Worm (Caenorhabditis elegans) whole organism, midembryonic: ENCODE results near the gene C09E7.8.

Experiments used
- T22C8.4 ChIP-seq: fragments of 200-800 bp; sonication (Bioruptor generic); IDR thresholded peaks from 2 replicates; pipeline ENCODE4 v1.3.6; 2022; ENCODE audit warnings: missing genetic modification characterization, missing compliant biosample characterization
- cog-1 ChIP-seq: sonication (generic microtip); optimal IDR thresholded peaks from 2 replicates; lab custom pipeline; 2016; ENCODE audit warnings: missing genetic modification characterization, missing compliant biosample characterization
- flt-1 ChIP-seq: fragments of 200-800 bp; sonication (Bioruptor generic); IDR thresholded peaks from 2 replicates; pipeline ENCODE4 v1.3.6; 2022; ENCODE audit warnings: missing genetic modification characterization, missing compliant biosample characterization
- klf-2 ChIP-seq: fragments of 200-800 bp; sonication (Bioruptor generic); conservative IDR thresholded peaks from 2 replicates; pipeline ENCODE4 v1.3.6; 2022; ENCODE audit warnings: missing genetic modification reagents, missing genetic modification characterization, missing compliant biosample characterization
- med-1 ChIP-seq: sonication (generic microtip); optimal IDR thresholded peaks from 2 replicates; lab custom pipeline; 2017; ENCODE audit warnings: missing genetic modification characterization, mild to moderate bottlenecking, missing compliant biosample characterization, antibody characterized with exemption, missing genetic modification reagents; ENCODE audit not compliant: insufficient read depth
- ref-1 ChIP-seq: fragments of 200-800 bp; sonication (Bioruptor generic); conservative IDR thresholded peaks from 2 replicates; pipeline ENCODE4 v1.3.6; 2022; ENCODE audit warnings: missing genetic modification reagents, missing genetic modification characterization, missing compliant biosample characterization
- tab-1 ChIP-seq: fragments of 200-800 bp; sonication (Bioruptor generic); IDR thresholded peaks from 2 replicates; pipeline ENCODE4 v1.3.6; 2022; ENCODE audit warnings: missing genetic modification characterization, missing compliant biosample characterization
- ztf-23 ChIP-seq: fragments of 200-800 bp; sonication (Bioruptor generic); IDR thresholded peaks from 2 replicates; pipeline ENCODE4 v1.3.6; 2022; ENCODE audit warnings: missing genetic modification reagents, missing genetic modification characterization, missing compliant biosample characterization
- ztf-29 ChIP-seq: fragments of 200-800 bp; sonication (Bioruptor generic); IDR thresholded peaks from 2 replicates; pipeline ENCODE4 v1.3.6; 2022; ENCODE audit warnings: missing genetic modification reagents, missing genetic modification characterization, missing compliant biosample characterization

DNA sequence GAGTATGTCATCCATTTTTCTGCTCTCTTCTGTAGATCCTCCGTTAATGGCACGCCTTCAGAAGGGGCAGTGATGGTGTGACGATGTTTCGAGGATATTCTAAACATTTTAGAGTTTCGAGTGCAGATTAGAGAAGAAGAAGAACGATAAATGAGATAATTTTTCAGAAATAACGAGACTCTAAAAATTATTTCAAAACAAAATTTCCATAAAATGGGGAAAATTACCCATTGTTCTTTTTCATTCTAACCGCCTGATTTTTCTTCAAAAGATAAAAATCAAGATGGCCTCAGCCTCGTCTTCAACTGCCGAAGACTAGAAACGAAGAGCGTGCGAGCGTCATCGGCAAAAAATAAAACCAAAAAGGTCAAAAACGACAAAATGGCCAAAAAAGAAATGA is 42.7 kb upstream of the C09E7.8 start, which contains the start of gene let-765:
- TF ChIP-seq T22C8.4 (GFP tag; lab: Robert Waterston, UW) (no peak), ref-1 (no peak), ztf-29 (GFP tag; lab: Robert Waterston, UW) (no peak), klf-2 (GFP tag; lab: Robert Waterston, UW) (no peak), flt-1 (GFP tag; lab: Robert Waterston, UW) (no peak), cog-1 (tag; lab: Kevin White, UChicago) (no peak), tab-1 (GFP tag; lab: Robert Waterston, UW) (no peak), med-1 (GFP tag; lab: Kevin White, UChicago) (no peak), ztf-23 (GFP tag; lab: Robert Waterston, UW) (no peak)
